Worm (Caenorhabditis elegans) whole organism, L1 larva: ENCODE data around the gene lgc-12.

Experiments
- elt-3 ChIP-seq, 6 experiments: fragments of 150-350 bp in 1 of 6; sonication (generic microtip); optimal IDR thresholded peaks; 2 replicates each; lab custom pipeline; 2017 to 2018; ENCODE audit warnings: missing biosample characterization in 6 of 6, missing genetic modification characterization in 6 of 6, inconsistent platforms in 1 of 6
- fkh-10 ChIP-seq: sonication (generic microtip); optimal IDR thresholded peaks from 2 replicates; lab custom pipeline; 2017; ENCODE audit warnings: missing biosample characterization, missing genetic modification reagents, missing genetic modification characterization
- fos-1 ChIP-seq: fragments of 150-350 bp; optimal IDR thresholded peaks from 2 replicates; lab custom pipeline; 2014; ENCODE audit warnings: missing biosample characterization, missing genetic modification characterization
- hpl-2 ChIP-seq: fragments of 150-350 bp; optimal IDR thresholded peaks from 2 replicates; lab custom pipeline; 2014; ENCODE audit warnings: missing biosample characterization, missing genetic modification reagents, missing genetic modification characterization
- lir-3 ChIP-seq: sonication (generic microtip); optimal IDR thresholded peaks from 2 replicates; lab custom pipeline; 2016; ENCODE audit warnings: mild to moderate bottlenecking, missing genetic modification characterization, moderate library complexity, missing compliant biosample characterization; ENCODE audit not compliant: poor library complexity
- lsy-2 ChIP-seq, 2 experiments: fragments of 150-350 bp; optimal IDR thresholded peaks; 2 replicates each; lab custom pipeline; 2014; ENCODE audit warnings: missing biosample characterization in 2 of 2, missing genetic modification characterization in 2 of 2
- nhr-12 ChIP-seq: sonication (generic microtip); optimal IDR thresholded peaks from 2 replicates; lab custom pipeline; 2017; ENCODE audit warnings: missing biosample characterization, missing genetic modification characterization
- nhr-237 ChIP-seq: fragments of 150-350 bp; optimal IDR thresholded peaks from 2 replicates; lab custom pipeline; 2014; ENCODE audit warnings: missing biosample characterization, missing genetic modification characterization
- nhr-76 ChIP-seq: sonication (generic microtip); optimal IDR thresholded peaks from 2 replicates; lab custom pipeline; 2017; ENCODE audit warnings: missing biosample characterization, missing genetic modification characterization
- nhr-77 ChIP-seq: fragments of 150-350 bp; optimal IDR thresholded peaks from 2 replicates; lab custom pipeline; 2014; ENCODE audit warnings: missing biosample characterization, missing genetic modification characterization
- unc-30 ChIP-seq: sonication (generic microtip); optimal IDR thresholded peaks from 2 replicates; lab custom pipeline; 2017; ENCODE audit warnings: missing biosample characterization, missing genetic modification characterization
- unc-62 ChIP-seq: fragments of 150-350 bp; optimal IDR thresholded peaks from 2 replicates; lab custom pipeline; 2014; ENCODE audit warnings: missing biosample characterization, missing genetic modification reagents, missing genetic modification characterization

- peak in 1 of 2 experiments; percentile 15 for TF ChIP-seq lsy-2 (tag; optimal IDR thresholded peaks at IDR 0.05; lab: Kevin White, UChicago)
- TF ChIP-seq hpl-2 (GFP tag; lab: Kevin White, UChicago) = no peak
- no peak for TF ChIP-seq fos-1 (tag; lab: Kevin White, UChicago)
- TF ChIP-seq unc-30 (tag; lab: Kevin White, UChicago) = no peak
- no peak for TF ChIP-seq nhr-12 (tag; lab: Kevin White, UChicago)
- no peak for TF ChIP-seq nhr-237 (tag; lab: Kevin White, UChicago)
- no peak for TF ChIP-seq fkh-10
- TF ChIP-seq elt-3 (tag; optimal IDR thresholded peaks at IDR 0.05; lab: Kevin White, UChicago) = no peak
- no peak for TF ChIP-seq lir-3 (tag; lab: Kevin White, UChicago)
- no peak for TF ChIP-seq unc-62 (GFP tag; lab: Kevin White, UChicago)
- TF ChIP-seq nhr-76 (tag; lab: Kevin White, UChicago) = no peak
- TF ChIP-seq nhr-77 (tag; lab: Kevin White, UChicago) = no peak
Observed at ce11 chrIII:7545189-7545588, 16.8 kb upstream of the lgc-12 start.
